Worm (Caenorhabditis elegans) whole organism, L2 larva: ENCODE results near the gene cest-6.

Source experiments
- ama-1 ChIP-seq: fragments of 150-350 bp; optimal IDR thresholded peaks from 2 replicates; lab custom pipeline; 2018; ENCODE audit warnings: inconsistent platforms
- lin-11 ChIP-seq: fragments of 150-350 bp; sonication (generic microtip); optimal IDR thresholded peaks from 2 replicates; lab custom pipeline; 2014; ENCODE audit warnings: missing biosample characterization, missing genetic modification characterization, inconsistent platforms, mixed read lengths
- nhr-11 ChIP-seq: fragments of 150-350 bp; optimal IDR thresholded peaks from 2 replicates; lab custom pipeline; 2014; ENCODE audit warnings: missing biosample characterization, missing genetic modification characterization
- nhr-21 ChIP-seq: fragments of 150-350 bp; optimal IDR thresholded peaks from 2 replicates; lab custom pipeline; 2014; ENCODE audit warnings: missing biosample characterization, missing genetic modification characterization
- nhr-25 ChIP-seq: fragments of 150-350 bp; sonication (generic microtip); optimal IDR thresholded peaks from 3 replicates; lab custom pipeline; 2014; ENCODE audit warnings: missing biosample characterization, missing genetic modification characterization

DNA sequence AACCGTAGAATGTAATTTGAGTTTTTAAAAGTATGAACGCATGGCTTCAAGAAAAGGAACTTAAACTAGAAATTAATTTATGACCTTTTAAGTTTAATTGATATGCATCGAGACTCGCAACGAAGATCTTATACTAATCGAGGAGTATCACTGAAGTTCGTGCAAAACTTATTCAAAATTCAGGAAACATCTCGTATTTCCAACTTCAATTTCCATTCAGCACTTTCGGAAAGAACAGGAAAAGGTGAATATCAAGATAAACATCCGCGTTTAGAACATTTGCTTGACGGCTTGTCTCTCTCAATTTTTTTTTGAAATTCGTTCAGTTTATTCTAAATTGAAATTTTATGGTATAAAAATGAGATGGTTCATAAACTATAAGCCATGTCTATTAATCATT, 36.9 kb upstream of the cest-6 start, which contains the start of gene ZK381.2:
- TF ChIP-seq ama-1 (lab: Kevin White, UChicago) (no peak), nhr-21 (tag; lab: Kevin White, UChicago) (no peak), lin-11 (tag; lab: Kevin White, UChicago) (no peak), nhr-25 (tag; lab: Kevin White, UChicago) (no peak), nhr-11 (tag; lab: Kevin White, UChicago) (no peak)
